Worm (Caenorhabditis elegans): ENCODE results near the gene C56C10.9.
"Not testable (repeated sequence)": the region's sequence is repeated elsewhere in the genome, so short reads cannot be mapped to it uniquely, and the experiment has no call there.

The C56C10.9 gene

DNA sequence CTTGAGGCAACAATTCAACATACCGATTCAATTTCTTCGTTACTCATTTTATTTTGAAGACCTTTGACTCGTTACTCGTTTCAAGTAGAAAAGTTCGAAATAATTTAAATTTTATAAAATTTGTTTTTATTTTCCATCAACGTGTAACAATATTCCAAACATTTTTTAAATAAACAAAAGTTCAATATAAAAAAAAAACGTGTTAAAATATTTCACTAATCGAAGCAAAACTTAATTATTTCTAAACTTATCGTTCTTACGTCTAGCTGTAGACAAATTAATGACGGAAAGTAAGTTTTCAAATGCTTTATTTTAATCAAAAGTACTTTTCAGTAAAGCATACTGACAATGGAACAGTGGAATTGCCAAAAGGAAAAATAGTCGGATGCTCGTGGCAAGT lies 35.0 kb upstream of the C56C10.9 start, which contains the start of the genes F54H5.5 and F54H5.2:
Gene F54H5.5 (minus strand): TSS at position 101 of the 400 bp plus-strand sequence.
Gene F54H5.2 (plus strand): TSS at position 303 of the 400 bp plus-strand sequence.
- TF ChIP-seq egl-27, aly-2, jun-1 (tag; optimal IDR thresholded peaks at IDR 0.05): not testable (repeated sequence)

DNA sequence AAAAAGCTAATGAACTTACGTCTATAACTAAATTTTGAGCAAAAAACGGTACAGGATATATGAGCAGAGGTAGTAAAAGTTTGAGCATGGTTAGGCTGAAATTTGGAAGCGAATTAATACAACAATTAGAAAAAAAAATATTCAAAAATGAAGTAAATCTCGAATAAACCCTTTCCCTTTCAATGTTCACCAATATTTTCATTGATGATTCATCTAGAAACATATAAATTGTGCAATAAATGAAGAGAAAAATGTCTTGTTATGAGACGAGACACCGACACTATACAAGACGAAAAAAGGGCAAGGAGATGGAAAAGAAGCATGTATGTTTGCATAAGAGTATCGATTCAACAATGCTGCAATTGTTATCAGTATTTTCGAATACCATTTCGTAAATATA lies 33.2 kb upstream of the C56C10.9 start, which contains the start of gene F54H5.14:
Gene F54H5.14 (minus strand): TSS at position 101 of the 400 bp plus-strand sequence.
- no peak for TF ChIP-seq nhr-76 (tag; optimal IDR thresholded peaks at IDR 0.05)
- no peak for TF ChIP-seq tbx-2 (tag; optimal IDR thresholded peaks at IDR 0.05)
- TF ChIP-seq elt-2 (tag; optimal IDR thresholded peaks at IDR 0.05): peak; percentile 45
- no peak for TF ChIP-seq sea-2 (GFP tag; optimal IDR thresholded peaks at IDR 0.05)
- peak; percentile 44 for TF ChIP-seq pha-4 (tag; optimal IDR thresholded peaks at IDR 0.05)
- TF ChIP-seq pqm-1 (tag; optimal IDR thresholded peaks at IDR 0.05): peak; percentile 30

DNA sequence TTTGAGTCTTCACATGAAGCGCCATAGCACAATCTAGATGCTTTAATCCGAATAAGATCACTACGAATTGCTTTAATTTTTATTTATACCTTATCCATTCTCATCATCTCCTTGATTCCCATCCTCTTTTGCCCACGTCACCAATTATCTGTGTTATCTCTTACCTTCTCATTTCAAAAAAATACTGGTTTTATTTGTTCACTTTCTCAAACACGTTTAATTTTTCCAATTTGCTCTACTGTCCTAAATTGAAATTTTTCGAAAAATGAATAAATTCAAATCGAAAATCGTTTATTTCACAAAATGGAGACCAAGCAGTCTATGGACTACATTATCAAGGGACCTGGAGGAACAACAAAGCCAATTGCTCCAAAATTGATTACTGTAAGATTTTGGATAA lies 29.7 kb upstream of the C56C10.9 start, which contains the start of gene F54H5.3:
Gene F54H5.3 (plus strand): TSS at position 301 of the 400 bp plus-strand sequence.
- TF ChIP-seq nhr-12 (tag; optimal IDR thresholded peaks at IDR 0.05) (no peak), ama-1 (optimal IDR thresholded peaks at IDR 0.05) (no peak), fos-1 (tag; optimal IDR thresholded peaks at IDR 0.05) (no peak), nhr-77 (tag; optimal IDR thresholded peaks at IDR 0.05) (no peak), fkh-2 (tag; optimal IDR thresholded peaks at IDR 0.05) (no peak), elt-3 (tag; optimal IDR thresholded peaks at IDR 0.05) (no peak), ceh-82 (tag; optimal IDR thresholded peaks at IDR 0.05) (no peak), tbx-2 (tag; optimal IDR thresholded peaks at IDR 0.05) (no peak), egl-27 (tag; optimal IDR thresholded peaks at IDR 0.05) (no peak), sea-2 (GFP tag; optimal IDR thresholded peaks at IDR 0.05) (no peak), lin-39 (tag; optimal IDR thresholded peaks at IDR 0.05) (no peak), ceh-9 (tag; optimal IDR thresholded peaks at IDR 0.05) (no peak)

DNA sequence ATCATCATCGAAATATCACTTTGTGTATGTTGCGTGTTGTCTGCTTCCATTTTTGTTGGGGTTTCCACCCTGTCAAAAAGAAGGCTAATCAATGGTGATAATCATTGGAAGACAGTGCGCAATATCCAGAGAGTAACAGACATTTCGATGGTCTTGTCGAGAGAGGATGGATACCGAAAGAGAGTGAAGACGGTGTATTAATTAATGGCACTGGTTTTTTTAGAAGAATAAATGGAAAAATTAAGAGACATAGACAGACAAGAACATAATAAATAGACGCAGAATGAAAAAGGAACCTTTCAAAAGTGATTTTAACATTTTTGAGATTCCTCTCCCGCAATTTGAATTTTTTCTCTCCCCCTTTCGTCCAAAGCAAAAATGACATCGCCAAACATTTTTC lies 26.9 kb upstream of the C56C10.9 start:
- TF ChIP-seq elt-2 (tag; optimal IDR thresholded peaks at IDR 0.05) (no peak), ceh-28 (tag; optimal IDR thresholded peaks at IDR 0.05) (peak; percentile 4), nhr-43 (tag; optimal IDR thresholded peaks at IDR 0.05; ENCODE audit: poor library complexity, severe bottlenecking) (peak; percentile 19), nhr-25 (tag; optimal IDR thresholded peaks at IDR 0.05) (peak; percentile 10), elt-3 (tag; optimal IDR thresholded peaks at IDR 0.05) (peak in 1 of 3 experiments; percentile 27), ceh-82 (tag; optimal IDR thresholded peaks at IDR 0.05) (no peak), nhr-23 (tag; optimal IDR thresholded peaks at IDR 0.05) (peak; percentile 46), nhr-76 (tag; optimal IDR thresholded peaks at IDR 0.05) (no peak)

DNA sequence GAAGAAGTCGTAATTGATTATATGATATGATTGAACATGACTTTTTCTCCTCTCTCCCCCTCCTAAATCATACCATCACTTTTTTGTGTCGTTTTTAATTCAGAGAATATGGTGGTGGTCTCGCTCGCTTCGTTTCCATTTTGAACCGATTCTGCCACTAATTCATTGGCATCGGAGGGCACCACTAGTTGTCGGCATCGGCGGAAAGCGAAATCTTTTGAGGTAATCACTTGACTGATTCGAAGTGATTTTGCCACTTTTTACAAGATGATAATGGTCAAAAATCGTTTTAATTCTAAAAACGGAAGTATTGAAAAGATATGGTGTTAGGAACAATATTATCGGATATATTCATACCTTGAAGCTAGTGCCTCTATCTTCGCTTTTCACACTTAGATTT lies 24.6 kb upstream of the C56C10.9 start, which contains the start of gene klf-3:
Gene klf-3 (plus strand): TSS at position 109 of the 400 bp plus-strand sequence.
- TF ChIP-seq mdl-1 (tag; optimal IDR thresholded peaks at IDR 0.05): no peak
- no peak for TF ChIP-seq unc-39 (tag; optimal IDR thresholded peaks at IDR 0.05)
- no peak for TF ChIP-seq lsy-12 (tag; optimal IDR thresholded peaks at IDR 0.05)
- no peak for TF ChIP-seq unc-62 (GFP tag; optimal IDR thresholded peaks at IDR 0.05)
- TF ChIP-seq ama-1 (optimal IDR thresholded peaks at IDR 0.05): no peak
- TF ChIP-seq fkh-10 (GFP tag; optimal IDR thresholded peaks at IDR 0.05): no peak
- TF ChIP-seq ztf-11 (tag; optimal IDR thresholded peaks at IDR 0.05): no peak
- TF ChIP-seq nhr-43 (tag; optimal IDR thresholded peaks at IDR 0.05; ENCODE audit: poor library complexity, severe bottlenecking): no peak
- TF ChIP-seq ceh-9 (tag; optimal IDR thresholded peaks at IDR 0.05): no peak

DNA sequence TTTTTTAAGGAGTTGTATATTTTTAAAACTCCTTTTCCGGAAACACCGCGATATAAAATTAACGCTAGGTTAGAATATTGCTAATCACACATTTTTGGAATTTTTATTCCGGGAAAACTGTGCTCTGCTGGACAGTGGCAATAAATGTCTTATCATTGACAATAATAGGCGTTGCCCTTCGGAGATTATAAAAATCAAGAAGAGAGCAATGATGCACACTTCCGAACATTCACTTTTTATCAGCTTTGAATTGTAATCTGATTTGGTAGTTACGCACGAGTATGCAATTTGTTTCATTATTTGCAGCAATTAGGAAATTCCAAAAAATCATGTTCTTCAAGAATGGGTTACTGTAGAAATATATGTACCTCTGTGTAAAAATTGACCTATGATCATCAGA lies 24.0 kb upstream of the C56C10.9 start:
- TF ChIP-seq elt-2 (tag; optimal IDR thresholded peaks at IDR 0.05): peak; percentile 88
- TF ChIP-seq jun-1 (tag; optimal IDR thresholded peaks at IDR 0.05): peak; percentile 79
- peak; percentile 65 for TF ChIP-seq pqm-1 (tag; optimal IDR thresholded peaks at IDR 0.05)
- no peak for TF ChIP-seq fkh-2 (tag; optimal IDR thresholded peaks at IDR 0.05)
